Worm (Caenorhabditis elegans) whole organism, L1 larva: ENCODE results near the gene Y38E10A.3.

Experiments
- aly-2 ChIP-seq: fragments of 150-350 bp; optimal IDR thresholded peaks from 2 replicates; lab custom pipeline; 2014; ENCODE audit warnings: missing biosample characterization, missing genetic modification characterization
- mdl-1 ChIP-seq, 2 experiments: fragments of 150-350 bp; optimal IDR thresholded peaks; 2 replicates each; lab custom pipeline; 2014 to 2017; ENCODE audit warnings: missing biosample characterization in 2 of 2, missing genetic modification characterization in 2 of 2, inconsistent platforms in 1 of 2
- nhr-12 ChIP-seq: sonication (generic microtip); optimal IDR thresholded peaks from 2 replicates; lab custom pipeline; 2017; ENCODE audit warnings: missing biosample characterization, missing genetic modification characterization
- sox-4 ChIP-seq: sonication (generic microtip); optimal IDR thresholded peaks from 2 replicates; lab custom pipeline; 2016; ENCODE audit warnings: missing genetic modification characterization, missing compliant biosample characterization
- unc-130 ChIP-seq: fragments of 150-350 bp; optimal IDR thresholded peaks from 2 replicates; lab custom pipeline; 2017; ENCODE audit warnings: missing biosample characterization, missing genetic modification characterization, inconsistent platforms

DNA sequence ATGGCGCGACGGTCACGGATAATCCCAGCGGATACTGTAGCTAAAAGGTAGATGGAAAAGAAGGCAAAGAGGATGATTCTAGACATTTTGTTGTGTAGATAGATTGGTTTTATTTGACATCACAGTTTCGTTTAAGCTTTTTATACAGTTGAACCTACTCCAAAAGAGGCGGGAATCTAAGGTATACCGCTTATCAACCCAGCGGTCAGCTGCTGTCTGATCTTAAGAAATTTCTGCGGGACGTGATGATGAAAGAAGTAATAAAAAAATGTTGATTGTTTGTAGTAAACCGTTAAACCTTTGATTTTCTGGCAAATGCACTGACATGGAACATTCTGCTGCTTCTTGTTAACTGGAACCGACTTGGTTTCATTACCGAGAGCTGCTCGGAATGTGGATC lies 41.5 kb upstream of the Y38E10A.3 start, which contains the start of gene nspe-6:
- TF ChIP-seq mdl-1 (tag; optimal IDR thresholded peaks at IDR 0.05; lab: Kevin White, UChicago) (no peak), unc-130 (tag; lab: Kevin White, UChicago) (no peak), sox-4 (no peak), aly-2 (tag; lab: Kevin White, UChicago) (no peak), nhr-12 (tag; lab: Kevin White, UChicago) (no peak)
